Fruit fly (Drosophila melanogaster): ENCODE results near the gene Uba4.

Uba4 gene

DNA sequence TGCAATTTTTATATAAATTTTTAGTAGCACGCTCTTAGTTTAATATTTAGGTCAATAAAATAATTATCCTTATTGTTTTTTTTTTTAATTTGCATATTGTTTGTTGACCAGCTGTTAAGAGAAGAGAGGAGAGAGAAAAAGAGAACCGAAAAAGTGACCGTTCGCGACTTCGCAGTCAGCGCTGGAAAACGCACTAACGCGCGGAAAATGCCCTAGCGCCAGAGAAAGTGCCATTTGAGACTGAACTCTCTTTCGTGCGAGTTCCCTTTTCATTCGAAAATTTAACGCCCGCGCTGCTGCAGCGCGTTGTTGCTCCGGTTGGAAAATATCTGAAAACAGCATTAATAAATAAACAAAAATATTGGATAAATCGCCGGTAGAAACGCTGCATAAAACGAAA, 25.9 kb downstream of the Uba4 start:
- TF ChIP-seq net (GFP tag; optimal IDR thresholded peaks at IDR 0.05): peak; percentile 23
- TF ChIP-seq Eip78C (GFP tag): peak; percentile 50
- peak; percentile 7 for TF ChIP-seq CG6808 (GFP tag; optimal IDR thresholded peaks at IDR 0.05)
- peak; percentile 17; the same call in 1 of the 3 replicates for TF ChIP-seq CG8119 (GFP tag; IDR thresholded peaks at IDR 0.05)
- TF ChIP-seq ss (GFP tag; optimal IDR thresholded peaks at IDR 0.05): peak in 1 of 2 experiments; percentile 10
- no peak for TF ChIP-seq Eip75B (GFP tag; optimal IDR thresholded peaks at IDR 0.05)
- TF ChIP-seq CG11294 (GFP tag; IDR thresholded peaks at IDR 0.05): no peak
- TF ChIP-seq CG6792 (GFP tag; optimal IDR thresholded peaks at IDR 0.05): no peak
- no peak for TF ChIP-seq CG11762 (GFP tag; optimal IDR thresholded peaks at IDR 0.05; ENCODE audit: insufficient read depth)
- peak; percentile 13 for TF ChIP-seq esn (GFP tag; optimal IDR thresholded peaks at IDR 0.05)
- TF ChIP-seq CG6854 (GFP tag; optimal IDR thresholded peaks at IDR 0.05): peak; percentile 35
- TF ChIP-seq CG3919 (GFP tag; optimal IDR thresholded peaks at IDR 0.05): no peak
- TF ChIP-seq fkh (GFP tag; optimal IDR thresholded peaks at IDR 0.05): peak; percentile 23
- no peak for TF ChIP-seq Ets96B (tag; optimal IDR thresholded peaks at IDR 0.05)
- peak; percentile 43; the same call in 1 of the 3 replicates for TF ChIP-seq CG6163 (GFP tag; IDR thresholded peaks at IDR 0.05)
- peak; percentile 39 for TF ChIP-seq Sox102F (GFP tag; optimal IDR thresholded peaks at IDR 0.05)
- TF ChIP-seq CG3032 (tag; optimal IDR thresholded peaks at IDR 0.05): no peak
- TF ChIP-seq CG15336 (GFP tag; IDR thresholded peaks at IDR 0.05): peak; percentile 46; the same call in 1 of the 2 replicates

DNA sequence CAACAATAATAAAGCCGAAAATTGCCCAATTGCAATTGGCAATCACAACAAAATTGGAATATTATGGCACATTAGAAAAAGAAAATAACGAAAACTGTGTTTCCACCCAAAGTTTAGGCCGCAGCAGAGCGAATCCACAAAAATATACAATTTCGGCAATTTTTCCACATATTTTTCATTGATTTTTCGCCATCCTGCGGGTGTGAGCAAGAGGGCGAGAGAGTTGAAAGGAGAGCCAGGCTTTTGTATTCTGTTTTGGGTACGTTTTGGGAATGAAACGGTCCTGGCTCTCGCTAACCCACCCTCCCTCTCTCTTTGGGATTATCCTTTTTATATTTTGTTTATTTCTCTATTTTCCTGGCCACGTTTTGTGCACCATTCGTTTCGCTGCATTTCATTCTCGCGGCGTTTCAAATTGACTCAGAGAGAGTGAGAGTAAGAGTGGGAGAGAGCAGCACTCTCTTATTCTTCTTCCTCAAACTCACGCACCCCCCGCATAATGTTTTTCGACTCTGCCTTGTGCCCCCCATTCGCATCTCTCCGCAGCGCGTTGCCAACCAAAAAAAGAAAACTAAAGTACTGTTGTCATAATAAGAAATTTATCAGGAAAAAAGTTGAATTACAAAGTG, 26.6 kb downstream of the Uba4 start:
- peak; percentile 25; the same call in 1 of the 3 replicates for TF ChIP-seq CG8119 (GFP tag; IDR thresholded peaks at IDR 0.05)
- TF ChIP-seq Hr38 (GFP tag; optimal IDR thresholded peaks at IDR 0.05): no peak
- peak; percentile 44; the same call in 1 of the 2 replicates for TF ChIP-seq CG15336 (GFP tag; IDR thresholded peaks at IDR 0.05)
- TF ChIP-seq CG31627 (GFP tag; optimal IDR thresholded peaks at IDR 0.05): no peak
- TF ChIP-seq svp (GFP tag): peak; percentile 47
- TF ChIP-seq CG6163 (GFP tag; IDR thresholded peaks at IDR 0.05): peak; percentile 70; the same call in 2 of the 3 replicates
- TF ChIP-seq Gug (GFP tag; IDR thresholded peaks at IDR 0.05): no peak
- no peak for TF ChIP-seq Eip75B (GFP tag; optimal IDR thresholded peaks at IDR 0.05)
- no peak for TF ChIP-seq esn (GFP tag; optimal IDR thresholded peaks at IDR 0.05)
- no peak for TF ChIP-seq CG3032 (tag; optimal IDR thresholded peaks at IDR 0.05)
- TF ChIP-seq CG6276 (GFP tag; optimal IDR thresholded peaks at IDR 0.05): peak; percentile 6
- peak; percentile 25 for TF ChIP-seq Sox102F (GFP tag; optimal IDR thresholded peaks at IDR 0.05)
- TF ChIP-seq cyc (GFP tag; optimal IDR thresholded peaks at IDR 0.05): no peak
- no peak for TF ChIP-seq CG6792 (GFP tag; optimal IDR thresholded peaks at IDR 0.05)
- no peak for TF ChIP-seq fd85E (GFP tag; optimal IDR thresholded peaks at IDR 0.05)
- TF ChIP-seq CG10669 (GFP tag; optimal IDR thresholded peaks at IDR 0.05): no peak
- TF ChIP-seq Sox15 (GFP tag; optimal IDR thresholded peaks at IDR 0.05): no peak
- no peak for TF ChIP-seq Hr39 (GFP tag; optimal IDR thresholded peaks at IDR 0.05)
- TF ChIP-seq Blimp-1 (GFP tag; optimal IDR thresholded peaks at IDR 0.05): no peak
- no peak for TF ChIP-seq fkh (GFP tag; optimal IDR thresholded peaks at IDR 0.05)
- TF ChIP-seq Ets21C (GFP tag; optimal IDR thresholded peaks at IDR 0.05): no peak
- TF ChIP-seq CG11902 (GFP tag; optimal IDR thresholded peaks at IDR 0.05): no peak
- peak in 1 of 2 experiments; percentile 12 for TF ChIP-seq ss (GFP tag; optimal IDR thresholded peaks at IDR 0.05)
- TF ChIP-seq CG4318 (GFP tag; optimal IDR thresholded peaks at IDR 0.05): no peak
- no peak for TF ChIP-seq Smox (GFP tag; optimal IDR thresholded peaks at IDR 0.05)
- peak; percentile 4 for TF ChIP-seq CG6854 (GFP tag; optimal IDR thresholded peaks at IDR 0.05)
- no peak for TF ChIP-seq acj6 (GFP tag; optimal IDR thresholded peaks at IDR 0.05)
- no peak for TF ChIP-seq CG1621 (tag; optimal IDR thresholded peaks at IDR 0.05)
- TF ChIP-seq CG34406 (GFP tag; optimal IDR thresholded peaks at IDR 0.05): no peak
- TF ChIP-seq eg (GFP tag; IDR thresholded peaks at IDR 0.05): no peak
- no peak for TF ChIP-seq achi (GFP tag; optimal IDR thresholded peaks at IDR 0.05)
- no peak for TF ChIP-seq CG10631 (GFP tag; optimal IDR thresholded peaks at IDR 0.05)
- TF ChIP-seq CG7368 (GFP tag; optimal IDR thresholded peaks at IDR 0.05): no peak
- TF ChIP-seq Eip78C (GFP tag): peak; percentile 40
- TF ChIP-seq CG11294 (GFP tag; IDR thresholded peaks at IDR 0.05): no peak
- no peak for TF ChIP-seq CG6808 (GFP tag; optimal IDR thresholded peaks at IDR 0.05)
- no peak for TF ChIP-seq CG11762 (GFP tag; optimal IDR thresholded peaks at IDR 0.05; ENCODE audit: insufficient read depth)
